Fruit fly (Drosophila melanogaster) whole organism, embryonic: ENCODE data around the gene D1.

ENCODE experiments used
- Ada2b ChIP-seq: fragments of 200-800 bp; sonication (Bioruptor generic); IDR thresholded peaks from 2 replicates; pipeline ENCODE4 v1.3.6; 2022; ENCODE audit warnings: missing biosample characterization, missing genetic modification characterization
- B-H2 ChIP-seq: fragments of 200-800 bp; sonication (Bioruptor generic); optimal IDR thresholded peaks from 2 replicates; lab custom pipeline; 2018; ENCODE audit warnings: missing biosample characterization, mild to moderate bottlenecking, missing genetic modification characterization
- CG10209 ChIP-seq: fragments of 200-800 bp; sonication (Bioruptor generic); optimal IDR thresholded peaks from 3 replicates; lab custom pipeline; 2017; ENCODE audit warnings: missing biosample characterization, mild to moderate bottlenecking, missing genetic modification characterization, missing genetic modification reagents
- CG11085 ChIP-seq: fragments of 200-800 bp; sonication (Bioruptor generic); IDR thresholded peaks from 2 replicates; pipeline ENCODE4 v1.3.6; 2022; ENCODE audit warnings: missing biosample characterization, missing genetic modification characterization
- CG1233 ChIP-seq: fragments of 200-800 bp; sonication (Bioruptor generic); optimal IDR thresholded peaks from 4 replicates; lab custom pipeline; 2018; ENCODE audit warnings: missing biosample characterization, mild to moderate bottlenecking, missing genetic modification characterization
- CG12391 ChIP-seq: fragments of 200-800 bp; sonication (Bioruptor generic); optimal IDR thresholded peaks from 3 replicates; lab custom pipeline; 2018; ENCODE audit warnings: missing biosample characterization, mild to moderate bottlenecking, missing genetic modification characterization, moderate library complexity
- CG13123 ChIP-seq: fragments of 200-800 bp; sonication (Bioruptor generic); optimal IDR thresholded peaks from 2 replicates; lab custom pipeline; 2016; ENCODE audit warnings: missing biosample characterization, missing genetic modification characterization
- CG13775 ChIP-seq: fragments of 200-800 bp; sonication (Bioruptor generic); optimal IDR thresholded peaks from 3 replicates; lab custom pipeline; 2017; ENCODE audit warnings: missing biosample characterization, mild to moderate bottlenecking, missing genetic modification characterization
- CG1529 ChIP-seq: fragments of 200-800 bp; sonication (Bioruptor generic); optimal IDR thresholded peaks from 3 replicates; lab custom pipeline; 2018; ENCODE audit warnings: missing biosample characterization, missing genetic modification characterization
- CG15514 ChIP-seq: fragments of 200-800 bp; sonication (Bioruptor generic); optimal IDR thresholded peaks from 3 replicates; lab custom pipeline; 2017; ENCODE audit warnings: missing biosample characterization, missing genetic modification characterization, mild to moderate bottlenecking, moderate library complexity, missing genetic modification reagents
- CG1603 ChIP-seq: fragments of 200-800 bp; sonication (Bioruptor generic); optimal IDR thresholded peaks from 2 replicates; lab custom pipeline; 2019; ENCODE audit warnings: missing biosample characterization, mild to moderate bottlenecking, missing genetic modification characterization, moderate library complexity
- CG1792 ChIP-seq: fragments of 200-800 bp; sonication (Bioruptor generic); optimal IDR thresholded peaks from 2 replicates; lab custom pipeline; 2016; ENCODE audit warnings: missing biosample characterization, missing genetic modification characterization
- CG33213 ChIP-seq: fragments of 200-800 bp; sonication (Bioruptor generic); optimal IDR thresholded peaks from 3 replicates; lab custom pipeline; 2016; ENCODE audit warnings: missing biosample characterization, missing genetic modification characterization
- CG3847 ChIP-seq: fragments of 200-800 bp; sonication (Bioruptor generic); IDR thresholded peaks from 2 replicates; pipeline ENCODE4 v1.3.6; 2022; ENCODE audit warnings: missing biosample characterization, missing genetic modification characterization
- CG4328 ChIP-seq: fragments of 200-800 bp; sonication (Bioruptor generic); optimal IDR thresholded peaks from 3 replicates; lab custom pipeline; 2017; ENCODE audit warnings: missing biosample characterization, missing genetic modification reagents, missing genetic modification characterization
- CG7987 ChIP-seq: fragments of 200-800 bp; sonication (Bioruptor generic); optimal IDR thresholded peaks from 2 replicates; lab custom pipeline; 2018; ENCODE audit warnings: missing biosample characterization, mild to moderate bottlenecking, missing genetic modification characterization, moderate library complexity
- CG8290 ChIP-seq, 3 experiments: fragments of 200-800 bp; sonication (Bioruptor generic); optimal IDR thresholded peaks; 2 replicates each; lab custom pipeline; 2016 to 2019; ENCODE audit warnings: missing biosample characterization in 3 of 3, missing genetic modification characterization in 3 of 3, mild to moderate bottlenecking in 2 of 3, moderate library complexity in 1 of 3
- CG9215 ChIP-seq: fragments of 200-800 bp; sonication (Bioruptor generic); IDR thresholded peaks from 2 replicates; pipeline ENCODE4 v1.3.6; 2022; ENCODE audit warnings: missing biosample characterization, missing genetic modification characterization
- CoRest ChIP-seq: fragments of 200-800 bp; sonication (Bioruptor generic); optimal IDR thresholded peaks from 3 replicates; lab custom pipeline; 2018; ENCODE audit warnings: missing biosample characterization, mild to moderate bottlenecking, missing genetic modification characterization, moderate library complexity
- Doc2 ChIP-seq: fragments of 200-800 bp; sonication (Bioruptor generic); IDR thresholded peaks from 2 replicates; pipeline ENCODE4 v1.3.6; 2022; ENCODE audit warnings: missing biosample characterization, missing genetic modification characterization
- Drgx ChIP-seq: fragments of 200-800 bp; sonication (Bioruptor generic); IDR thresholded peaks from 2 replicates; pipeline ENCODE4 v1.3.6; 2022; ENCODE audit warnings: missing biosample characterization, missing genetic modification characterization
- Ets65A ChIP-seq: fragments of 200-800 bp; sonication (Bioruptor generic); peaks from one replicate; lab custom pipeline; 2016; ENCODE audit warnings: missing biosample characterization, missing genetic modification characterization
- H2.0 ChIP-seq: fragments of 200-800 bp; sonication (Bioruptor generic); IDR thresholded peaks from 2 replicates; pipeline ENCODE4 v1.3.6; 2022; ENCODE audit warnings: missing biosample characterization, missing genetic modification characterization
- Jarid2 ChIP-seq: fragments of 200-800 bp; sonication (Bioruptor generic); optimal IDR thresholded peaks from 3 replicates; lab custom pipeline; 2017; ENCODE audit warnings: mild to moderate bottlenecking, missing biosample characterization, missing genetic modification reagents, missing genetic modification characterization
- MTF-1 ChIP-seq: fragments of 200-800 bp; sonication (Bioruptor generic); optimal IDR thresholded peaks from 2 replicates; lab custom pipeline; 2018; ENCODE audit warnings: missing biosample characterization, mild to moderate bottlenecking, missing genetic modification characterization, borderline replicate concordance
- Meics ChIP-seq: fragments of 200-800 bp; sonication (Bioruptor generic); optimal IDR thresholded peaks from 2 replicates; lab custom pipeline; 2017; ENCODE audit warnings: missing biosample characterization, mild to moderate bottlenecking, missing genetic modification characterization
- Oli ChIP-seq: fragments of 200-800 bp; sonication (Bioruptor generic); optimal IDR thresholded peaks from 2 replicates; lab custom pipeline; 2018; ENCODE audit warnings: missing biosample characterization, mild to moderate bottlenecking, missing genetic modification characterization, moderate library complexity
- Side ChIP-seq: fragments of 200-800 bp; sonication (Bioruptor generic); optimal IDR thresholded peaks from 2 replicates; lab custom pipeline; 2016; ENCODE audit warnings: missing biosample characterization, missing genetic modification characterization
- bsh ChIP-seq, 2 experiments: fragments of 200-800 bp; sonication (Bioruptor generic); optimal IDR thresholded peaks; 2 replicates each; lab custom pipeline; 2017 to 2018; ENCODE audit warnings: mild to moderate bottlenecking in 2 of 2, missing biosample characterization in 2 of 2, missing genetic modification characterization in 2 of 2, moderate library complexity in 1 of 2
- ci ChIP-seq: fragments of 200-800 bp; sonication (Bioruptor generic); IDR thresholded peaks from 3 replicates; pipeline ENCODE4 v1.3.6; 2022; ENCODE audit warnings: missing biosample characterization, missing genetic modification characterization
- emc ChIP-seq: fragments of 200-800 bp; sonication (Bioruptor generic); optimal IDR thresholded peaks from 2 replicates; lab custom pipeline; 2016; ENCODE audit warnings: missing biosample characterization, missing genetic modification characterization
- esg ChIP-seq: fragments of 200-800 bp; sonication (Bioruptor generic); conservative IDR thresholded peaks from 2 replicates; pipeline ENCODE4 v1.3.6; 2022; ENCODE audit warnings: missing biosample characterization, missing genetic modification characterization
- fd102C ChIP-seq: fragments of 200-800 bp; sonication (Bioruptor generic); optimal IDR thresholded peaks from 2 replicates; lab custom pipeline; 2018; ENCODE audit warnings: missing biosample characterization, mild to moderate bottlenecking, missing genetic modification characterization, moderate library complexity
- gem ChIP-seq: fragments of 200-800 bp; sonication (Bioruptor generic); optimal IDR thresholded peaks from 2 replicates; lab custom pipeline; 2019; ENCODE audit warnings: missing biosample characterization, mild to moderate bottlenecking, missing genetic modification characterization, moderate library complexity
- gsb ChIP-seq: fragments of 200-800 bp; sonication (Bioruptor generic); IDR thresholded peaks from 2 replicates; pipeline ENCODE4 v1.3.6; 2022; ENCODE audit warnings: missing biosample characterization, missing genetic modification characterization
- gsb-n ChIP-seq: fragments of 200-800 bp; sonication (Bioruptor generic); optimal IDR thresholded peaks from 3 replicates; lab custom pipeline; 2018; ENCODE audit warnings: missing biosample characterization, mild to moderate bottlenecking, missing genetic modification characterization
- ham ChIP-seq: fragments of 200-800 bp; sonication (Bioruptor generic); IDR thresholded peaks from 2 replicates; pipeline ENCODE4 v1.3.6; 2022; ENCODE audit warnings: missing biosample characterization, missing genetic modification characterization
- hkb ChIP-seq, 2 experiments: fragments of 200-800 bp in 1 of 2; fragments of >200 bp in 1 of 2; sonication (Bioruptor generic) in 1 of 2; IDR thresholded peaks in 1 of 2; optimal IDR thresholded peaks in 1 of 2; 2 replicates each; pipeline versions ENCODE4 v1.3.6 to Lab custom; 2017 to 2022; ENCODE audit warnings: missing biosample characterization in 1 of 2, missing genetic modification characterization in 1 of 2
- ken ChIP-seq: fragments of 200-800 bp; sonication (Bioruptor generic); IDR thresholded peaks from 3 replicates; pipeline ENCODE4 v1.3.6; 2022; ENCODE audit warnings: missing biosample characterization, missing genetic modification characterization
- nom ChIP-seq: fragments of 200-800 bp; sonication (Bioruptor generic); optimal IDR thresholded peaks from 2 replicates; lab custom pipeline; 2017; ENCODE audit warnings: missing biosample characterization, missing genetic modification characterization, mild to moderate bottlenecking, moderate library complexity, missing genetic modification reagents
- oc ChIP-seq: fragments of 200-800 bp; sonication (Bioruptor generic); optimal IDR thresholded peaks from 2 replicates; lab custom pipeline; 2018; ENCODE audit warnings: missing biosample characterization, mild to moderate bottlenecking, missing genetic modification characterization, moderate library complexity
- pfk ChIP-seq: fragments of 200-800 bp; sonication (Bioruptor generic); optimal IDR thresholded peaks from 2 replicates; lab custom pipeline; 2018; ENCODE audit warnings: missing biosample characterization, mild to moderate bottlenecking, missing genetic modification characterization, moderate library complexity
- pum ChIP-seq: fragments of 200-800 bp; sonication (Bioruptor generic); optimal IDR thresholded peaks from 2 replicates; lab custom pipeline; 2016; ENCODE audit warnings: missing biosample characterization, missing genetic modification characterization
- sim ChIP-seq: fragments of 200-800 bp; sonication (Bioruptor generic); IDR thresholded peaks from 2 replicates; pipeline ENCODE4 v1.3.6; 2022; ENCODE audit warnings: missing biosample characterization, missing genetic modification characterization
- slp2 ChIP-seq: fragments of 200-800 bp; sonication (Bioruptor generic); optimal IDR thresholded peaks from 2 replicates; lab custom pipeline; 2016; ENCODE audit warnings: missing biosample characterization, missing genetic modification characterization
- zen ChIP-seq: fragments of 200-800 bp; sonication (Bioruptor generic); optimal IDR thresholded peaks from 3 replicates; lab custom pipeline; 2018; ENCODE audit warnings: missing biosample characterization, mild to moderate bottlenecking, missing genetic modification characterization, moderate library complexity
- zen2 ChIP-seq: fragments of 200-800 bp; sonication (Bioruptor generic); IDR thresholded peaks from 3 replicates; pipeline ENCODE4 v1.3.6; 2022; ENCODE audit warnings: missing biosample characterization, missing genetic modification characterization; ENCODE audit not compliant: partially characterized antibody
- zfh2 ChIP-seq: fragments of 200-800 bp; sonication (Bioruptor generic); optimal IDR thresholded peaks from 2 replicates; lab custom pipeline; 2016; ENCODE audit warnings: missing biosample characterization, missing genetic modification characterization

D1 gene

dm6 chr3R:9222355-9222754 lies 18.1 kb downstream of the D1 start:
- TF ChIP-seq bsh (GFP tag; optimal IDR thresholded peaks at IDR 0.05; lab: Kevin White, UChicago) (peak in 1 of 2 experiments; percentile 41), gsb (GFP tag; lab: Robert Waterston, UW) (no peak), ken (no peak), Doc2 (GFP tag; lab: Robert Waterston, UW) (no peak), oc (tag; lab: Kevin White, UChicago) (no peak), zfh2 (no peak), CG1529 (GFP tag; lab: Kevin White, UChicago) (no peak), zen2 (GFP tag; lab: Robert Waterston, UW) (no peak), nom (GFP tag; lab: Kevin White, UChicago) (peak; percentile 31), CG7987 (GFP tag; lab: Kevin White, UChicago) (no peak), Oli (no peak), CoRest (tag; lab: Kevin White, UChicago) (no peak), CG13123 (GFP tag; lab: Kevin White, UChicago) (no peak), CG12391 (tag; lab: Kevin White, UChicago) (no peak), CG8290 (GFP tag; optimal IDR thresholded peaks at IDR 0.05; lab: Kevin White, UChicago) (no peak), CG8290 (tag; optimal IDR thresholded peaks at IDR 0.05; lab: Kevin White, UChicago) (no peak), gem (tag; lab: Kevin White, UChicago) (no peak)

dm6 chr3R:9220064-9220864 lies 20.2 kb downstream of the D1 start:
- no peak for TF ChIP-seq sim
- no peak for TF ChIP-seq slp2
- no peak for TF ChIP-seq fd102C
- TF ChIP-seq hkb (optimal IDR thresholded peaks at IDR 0.05; lab: Kevin White, UChicago), result no peak
- 0 out of 2 replicates have a peak, but pooled peaks have one; percentile 46 for TF ChIP-seq hkb (GFP tag; IDR thresholded peaks at IDR 0.05; lab: Robert Waterston, UW)
- TF ChIP-seq CG1792 (GFP tag; lab: Kevin White, UChicago), result no peak
- TF ChIP-seq esg (GFP tag; lab: Robert Waterston, UW), result no peak
- no peak for TF ChIP-seq Ets65A
- TF ChIP-seq CG13775 (GFP tag; lab: Kevin White, UChicago), result peak; percentile 63
- no peak for TF ChIP-seq CG33213 (GFP tag; lab: Kevin White, UChicago)
- no peak for TF ChIP-seq gsb-n (tag; lab: Kevin White, UChicago)
- no peak for TF ChIP-seq CG9215 (GFP tag; lab: Robert Waterston, UW)
- no peak for TF ChIP-seq emc
- TF ChIP-seq zen (tag; lab: Kevin White, UChicago), result no peak
- peak; percentile 22; the same call in 1 of the 3 replicates for TF ChIP-seq ci (GFP tag; lab: Robert Waterston, UW)
- no peak; the same call in 1 of the 2 replicates for TF ChIP-seq CG3847 (GFP tag; lab: Robert Waterston, UW)
- peak; percentile 32 for TF ChIP-seq Side
- peak; percentile 41; the same call in 1 of the 2 replicates for TF ChIP-seq Ada2b (GFP tag; lab: Robert Waterston, UW)
- no peak for TF ChIP-seq CG1233 (GFP tag; lab: Kevin White, UChicago)
- no peak for TF ChIP-seq Jarid2
- TF ChIP-seq B-H2 (GFP tag; lab: Kevin White, UChicago), result no peak
- no peak for TF ChIP-seq CG4328 (GFP tag; lab: Kevin White, UChicago)
- TF ChIP-seq CG15514 (GFP tag; lab: Kevin White, UChicago), result no peak
- TF ChIP-seq pfk (GFP tag; lab: Kevin White, UChicago), result peak; percentile 60
- no peak for TF ChIP-seq H2.0 (GFP tag; lab: Robert Waterston, UW)
- peak; percentile 37 for TF ChIP-seq CG10209 (GFP tag; lab: Kevin White, UChicago)
- TF ChIP-seq CG11085 (GFP tag; lab: Robert Waterston, UW), result no peak
- peak; percentile 45 for TF ChIP-seq Meics (GFP tag; lab: Kevin White, UChicago)
- TF ChIP-seq pum, result peak; percentile 2
- no peak for TF ChIP-seq CG1603 (tag; lab: Kevin White, UChicago)
- peak; percentile 82 for TF ChIP-seq Drgx (GFP tag; lab: Robert Waterston, UW)
- no peak for TF ChIP-seq ham (GFP tag; lab: Robert Waterston, UW)
- no peak for TF ChIP-seq MTF-1
